Fruit fly (Drosophila melanogaster) whole organism, prepupa: ENCODE data around the gene CG14120.
A peak's percentile ranks its signal among the peaks of the same experiment; 100 is the strongest.

Experiments used
- Blimp-1 ChIP-seq: fragments of 200-800 bp; sonication (Bioruptor generic); optimal IDR thresholded peaks from 3 replicates; lab custom pipeline; 2017; ENCODE audit warnings: missing biosample characterization, missing genetic modification characterization, mild to moderate bottlenecking, moderate library complexity, missing genetic modification reagents
- CG10631 ChIP-seq: fragments of 200-800 bp; sonication (Bioruptor generic); optimal IDR thresholded peaks from 2 replicates; lab custom pipeline; 2016; ENCODE audit warnings: missing biosample characterization, missing genetic modification characterization
- CG11294 ChIP-seq: fragments of 200-800 bp; sonication (Bioruptor generic); IDR thresholded peaks from 2 replicates; pipeline ENCODE4 v1.3.6; 2022; ENCODE audit warnings: missing biosample characterization, missing genetic modification characterization
- CG11762 ChIP-seq: fragments of 200-800 bp; sonication (Bioruptor generic); optimal IDR thresholded peaks from 3 replicates; lab custom pipeline; 2016; ENCODE audit warnings: missing biosample characterization, missing genetic modification characterization; ENCODE audit not compliant: insufficient read depth
- CG15336 ChIP-seq: fragments of 200-800 bp; sonication (Bioruptor generic); IDR thresholded peaks from 2 replicates; pipeline ENCODE4 v1.3.6; 2022; ENCODE audit warnings: missing biosample characterization, missing genetic modification characterization
- CG1621 ChIP-seq: fragments of 200-800 bp; sonication (Bioruptor generic); optimal IDR thresholded peaks from 3 replicates; lab custom pipeline; 2018; ENCODE audit warnings: missing biosample characterization, mild to moderate bottlenecking, missing genetic modification characterization
- CG16779 ChIP-seq: fragments of 200-800 bp; sonication (Bioruptor generic); optimal IDR thresholded peaks from 3 replicates; lab custom pipeline; 2017; ENCODE audit warnings: missing biosample characterization, mild to moderate bottlenecking, missing genetic modification characterization
- CG3032 ChIP-seq: fragments of 200-800 bp; optimal IDR thresholded peaks from 2 replicates; lab custom pipeline; 2019; ENCODE audit warnings: missing biosample characterization, mild to moderate bottlenecking, missing genetic modification characterization, moderate library complexity
- CG31627 ChIP-seq: fragments of 200-800 bp; sonication (Bioruptor generic); optimal IDR thresholded peaks from 3 replicates; lab custom pipeline; 2016; ENCODE audit warnings: missing biosample characterization, missing genetic modification characterization
- CG3919 ChIP-seq: fragments of 200-800 bp; sonication (Bioruptor generic); optimal IDR thresholded peaks from 3 replicates; lab custom pipeline; 2016; ENCODE audit warnings: missing biosample characterization, missing genetic modification characterization
- CG4318 ChIP-seq: fragments of 200-800 bp; sonication (Bioruptor generic); optimal IDR thresholded peaks from 3 replicates; lab custom pipeline; 2017; ENCODE audit warnings: missing biosample characterization, mild to moderate bottlenecking, missing genetic modification characterization
- CG6163 ChIP-seq: fragments of 200-800 bp; sonication (Bioruptor generic); IDR thresholded peaks from 3 replicates; pipeline ENCODE4 v1.3.6; 2022; ENCODE audit warnings: missing biosample characterization, missing genetic modification characterization
- CG6792 ChIP-seq: fragments of 200-800 bp; sonication (Bioruptor generic); optimal IDR thresholded peaks from 3 replicates; lab custom pipeline; 2016; ENCODE audit warnings: missing biosample characterization, missing genetic modification characterization
- CG6808 ChIP-seq: fragments of 200-800 bp; sonication (Bioruptor generic); optimal IDR thresholded peaks from 3 replicates; lab custom pipeline; 2017; ENCODE audit warnings: missing biosample characterization, missing genetic modification characterization, mild to moderate bottlenecking, moderate library complexity, missing genetic modification reagents
- CG6854 ChIP-seq: fragments of 200-800 bp; sonication (Bioruptor generic); optimal IDR thresholded peaks from 2 replicates; lab custom pipeline; 2017; ENCODE audit warnings: missing biosample characterization, mild to moderate bottlenecking, missing genetic modification characterization
- CG7368 ChIP-seq: fragments of 200-800 bp; sonication (Bioruptor generic); optimal IDR thresholded peaks from 3 replicates; lab custom pipeline; 2016; ENCODE audit warnings: missing biosample characterization, missing genetic modification characterization
- CG8119 ChIP-seq: fragments of 200-800 bp; sonication (Bioruptor generic); IDR thresholded peaks from 3 replicates; pipeline ENCODE4 v1.3.6; 2022; ENCODE audit warnings: missing biosample characterization, missing genetic modification characterization
- CG8319 ChIP-seq: fragments of 200-800 bp; sonication (Bioruptor generic); optimal IDR thresholded peaks from 3 replicates; lab custom pipeline; 2016; ENCODE audit warnings: missing biosample characterization, missing genetic modification characterization
- CG8632 ChIP-seq: fragments of 200-800 bp; sonication (Bioruptor generic); optimal IDR thresholded peaks from 3 replicates; lab custom pipeline; 2016; ENCODE audit warnings: missing biosample characterization, missing genetic modification characterization
- CG9139 ChIP-seq: fragments of 200-800 bp; sonication (Bioruptor generic); optimal IDR thresholded peaks from 3 replicates; lab custom pipeline; 2017; ENCODE audit warnings: missing biosample characterization, mild to moderate bottlenecking, missing genetic modification characterization
- Eip75B ChIP-seq: fragments of 200-800 bp; sonication (Bioruptor generic); optimal IDR thresholded peaks from 3 replicates; lab custom pipeline; 2016; ENCODE audit warnings: missing biosample characterization, missing genetic modification characterization
- Eip78C ChIP-seq: fragments of 200-800 bp; sonication (Bioruptor generic); peaks from one replicate; lab custom pipeline; 2016; ENCODE audit warnings: missing biosample characterization, missing genetic modification characterization
- Eip93F ChIP-seq: fragments of 200-800 bp; sonication (Bioruptor generic); optimal IDR thresholded peaks from 2 replicates; lab custom pipeline; 2016; ENCODE audit warnings: missing biosample characterization, mild to moderate bottlenecking, missing genetic modification characterization
- Ets21C ChIP-seq: fragments of 200-800 bp; sonication (Bioruptor generic); optimal IDR thresholded peaks from 3 replicates; lab custom pipeline; 2016; ENCODE audit warnings: missing biosample characterization, missing genetic modification characterization
- Ets96B ChIP-seq: fragments of 200-800 bp; optimal IDR thresholded peaks from 2 replicates; lab custom pipeline; 2019; ENCODE audit warnings: missing biosample characterization, mild to moderate bottlenecking, missing genetic modification characterization, moderate library complexity
- Hr38 ChIP-seq: sonication (Bioruptor generic); optimal IDR thresholded peaks from 2 replicates; lab custom pipeline; 2016; ENCODE audit warnings: missing biosample characterization, missing genetic modification characterization
- Hr39 ChIP-seq: fragments of 200-800 bp; sonication (Bioruptor generic); optimal IDR thresholded peaks from 2 replicates; lab custom pipeline; 2016; ENCODE audit warnings: missing biosample characterization, missing genetic modification characterization
- Met ChIP-seq: fragments of 200-800 bp; sonication (Bioruptor generic); optimal IDR thresholded peaks from 3 replicates; lab custom pipeline; 2016; ENCODE audit warnings: missing biosample characterization, missing genetic modification characterization
- OdsH ChIP-seq: fragments of 200-800 bp; sonication (Bioruptor generic); optimal IDR thresholded peaks from 3 replicates; lab custom pipeline; 2016; ENCODE audit warnings: missing biosample characterization, missing genetic modification characterization
- Smox ChIP-seq: fragments of 200-800 bp; sonication (Bioruptor generic); optimal IDR thresholded peaks from 3 replicates; lab custom pipeline; 2016; ENCODE audit warnings: missing biosample characterization, missing genetic modification characterization
- Sox102F ChIP-seq: fragments of 200-800 bp; sonication (Bioruptor generic); optimal IDR thresholded peaks from 2 replicates; lab custom pipeline; 2016; ENCODE audit warnings: missing biosample characterization, mild to moderate bottlenecking, missing genetic modification characterization
- Sox15 ChIP-seq: fragments of 200-800 bp; sonication (Bioruptor generic); optimal IDR thresholded peaks from 3 replicates; lab custom pipeline; 2016; ENCODE audit warnings: missing biosample characterization, missing genetic modification characterization
- achi ChIP-seq: fragments of 200-800 bp; sonication (Bioruptor generic); optimal IDR thresholded peaks from 3 replicates; lab custom pipeline; 2016; ENCODE audit warnings: missing biosample characterization, missing genetic modification characterization
- acj6 ChIP-seq: fragments of 200-800 bp; sonication (Bioruptor generic); optimal IDR thresholded peaks from 3 replicates; lab custom pipeline; 2016; ENCODE audit warnings: missing biosample characterization, missing genetic modification characterization
- cyc ChIP-seq: fragments of 200-800 bp; sonication (Bioruptor generic); optimal IDR thresholded peaks from 3 replicates; lab custom pipeline; 2016; ENCODE audit warnings: missing biosample characterization, missing genetic modification characterization
- dac ChIP-seq: fragments of 200-800 bp; sonication (Bioruptor generic); optimal IDR thresholded peaks from 2 replicates; lab custom pipeline; 2017; ENCODE audit warnings: missing biosample characterization, mild to moderate bottlenecking, missing genetic modification characterization
- dsx ChIP-seq: fragments of 200-800 bp; optimal IDR thresholded peaks from 3 replicates; lab custom pipeline; 2019; ENCODE audit warnings: missing biosample characterization, mild to moderate bottlenecking, missing genetic modification characterization, moderate library complexity; ENCODE audit not compliant: poor library complexity, severe bottlenecking
- eg ChIP-seq: fragments of 200-800 bp; sonication (Bioruptor generic); IDR thresholded peaks from 3 replicates; pipeline ENCODE4 v1.3.6; 2022; ENCODE audit warnings: missing biosample characterization, missing genetic modification characterization
- esn ChIP-seq: fragments of 200-800 bp; sonication (Bioruptor generic); optimal IDR thresholded peaks from 2 replicates; lab custom pipeline; 2016; ENCODE audit warnings: missing biosample characterization, mild to moderate bottlenecking, missing genetic modification characterization, moderate library complexity
- fd59A ChIP-seq: fragments of 200-800 bp; sonication (Bioruptor generic); optimal IDR thresholded peaks from 2 replicates; lab custom pipeline; 2017; ENCODE audit warnings: missing biosample characterization, mild to moderate bottlenecking, missing genetic modification characterization, missing genetic modification reagents
- fd85E ChIP-seq: fragments of 200-800 bp; sonication (Bioruptor generic); optimal IDR thresholded peaks from 3 replicates; lab custom pipeline; 2016; ENCODE audit warnings: missing biosample characterization, missing genetic modification characterization
- fkh ChIP-seq: fragments of 200-800 bp; sonication (Bioruptor generic); optimal IDR thresholded peaks from 3 replicates; lab custom pipeline; 2017; ENCODE audit warnings: missing biosample characterization, mild to moderate bottlenecking, missing genetic modification characterization, moderate library complexity
- lz ChIP-seq: fragments of 200-800 bp; sonication (Bioruptor generic); optimal IDR thresholded peaks from 3 replicates; lab custom pipeline; 2016; ENCODE audit warnings: missing biosample characterization, missing genetic modification characterization
- net ChIP-seq: fragments of 200-800 bp; sonication (Bioruptor generic); optimal IDR thresholded peaks from 3 replicates; lab custom pipeline; 2016; ENCODE audit warnings: missing biosample characterization, missing genetic modification characterization
- pdm3 ChIP-seq: fragments of 200-800 bp; sonication (Bioruptor generic); optimal IDR thresholded peaks from 3 replicates; lab custom pipeline; 2016; ENCODE audit warnings: missing biosample characterization, missing genetic modification characterization
- salr ChIP-seq, 2 experiments: fragments of 200-800 bp; sonication (Bioruptor generic); optimal IDR thresholded peaks; 3 replicates each; lab custom pipeline; 2016 to 2018; ENCODE audit warnings: missing biosample characterization in 2 of 2, missing genetic modification characterization in 2 of 2, mild to moderate bottlenecking in 1 of 2
- spab ChIP-seq: fragments of 200-800 bp; sonication (Bioruptor generic); optimal IDR thresholded peaks from 2 replicates; lab custom pipeline; 2017; ENCODE audit warnings: missing biosample characterization, mild to moderate bottlenecking, missing genetic modification characterization, missing genetic modification reagents
- ss ChIP-seq, 2 experiments: fragments of 200-800 bp; sonication (Bioruptor generic); optimal IDR thresholded peaks; 2 replicates in 1 of 2; 3 replicates in 1 of 2; lab custom pipeline; 2017 to 2018; ENCODE audit warnings: mild to moderate bottlenecking in 2 of 2, missing biosample characterization in 2 of 2, missing genetic modification characterization in 2 of 2, moderate library complexity in 1 of 2
- svp ChIP-seq: fragments of 200-800 bp; sonication (Bioruptor generic); peaks from one replicate; lab custom pipeline; 2016; ENCODE audit warnings: missing biosample characterization, missing genetic modification characterization
- topi ChIP-seq: fragments of 200-800 bp; sonication (Bioruptor generic); optimal IDR thresholded peaks from 3 replicates; lab custom pipeline; 2016; ENCODE audit warnings: missing biosample characterization, missing genetic modification characterization

The CG14120 gene

DNA sequence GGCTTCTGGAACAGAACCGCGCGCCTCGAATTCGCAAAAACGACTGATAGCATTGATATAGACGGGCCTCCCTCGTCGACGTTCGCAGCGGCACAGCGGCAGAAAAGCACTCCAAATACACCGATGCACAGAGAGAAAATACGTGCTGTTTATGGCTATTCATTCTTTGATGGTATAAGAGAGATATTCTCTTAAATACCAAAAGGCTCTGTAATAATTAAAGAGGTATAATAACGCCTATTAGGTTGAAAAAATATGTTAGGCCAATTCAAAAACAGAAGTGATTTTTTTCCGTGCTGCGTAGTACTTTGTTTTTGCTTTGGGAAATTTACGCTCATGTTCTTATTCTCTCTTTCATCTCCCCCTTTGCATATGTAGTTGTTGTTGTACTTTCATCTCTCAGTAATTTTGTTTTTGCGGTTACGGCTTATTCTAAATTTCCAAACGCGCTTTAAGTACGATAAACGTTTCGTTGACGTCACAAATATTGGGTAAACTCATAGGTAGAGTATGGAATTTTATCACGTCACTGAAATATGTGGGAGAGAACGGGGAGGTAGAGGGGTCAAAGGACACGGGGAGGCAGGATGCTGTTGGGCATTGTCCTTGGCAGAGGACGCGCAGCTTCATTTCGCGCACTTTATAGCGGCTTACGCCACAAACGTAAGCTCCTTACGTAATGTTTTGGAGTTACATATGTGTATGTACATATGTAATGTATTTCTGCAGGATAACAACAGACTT is 41.6 kb upstream of the CG14120 start, which contains the start of gene nebu:
nebu (minus strand) TSS at position 51 of the 744 bp plus-strand sequence.
- TF ChIP-seq CG6792 (peak; percentile 99), fd59A (peak; percentile 96), Ets96B (tag; lab: Kevin White, UChicago) (peak; percentile 97), CG6808 (GFP tag; lab: Kevin White, UChicago) (peak; percentile 95), CG8119 (GFP tag; lab: Robert Waterston, UW) (peak; percentile 97), CG4318 (GFP tag; lab: Kevin White, UChicago) (peak; percentile 95), dsx (peak; percentile 98), topi (GFP tag; lab: Kevin White, UChicago) (peak; percentile 99), pdm3 (GFP tag; lab: Kevin White, UChicago) (peak; percentile 98), Eip78C (GFP tag; lab: Kevin White, UChicago) (peak; percentile 100), CG3919 (peak; percentile 99), CG8319 (GFP tag; lab: Kevin White, UChicago) (peak; percentile 98), Ets21C (peak; percentile 99), CG15336 (GFP tag; lab: Robert Waterston, UW) (peak; percentile 97), CG10631 (GFP tag; lab: Kevin White, UChicago) (peak; percentile 98), CG6163 (GFP tag; lab: Robert Waterston, UW) (peak; percentile 99), lz (GFP tag; lab: Kevin White, UChicago) (peak; percentile 99), Met (GFP tag; lab: Kevin White, UChicago) (peak; percentile 99), Eip75B (peak; percentile 99), esn (GFP tag; lab: Kevin White, UChicago) (peak; percentile 99), fkh (GFP tag; lab: Kevin White, UChicago) (peak; percentile 81), CG9139 (GFP tag; lab: Kevin White, UChicago) (peak; percentile 91), Blimp-1 (GFP tag; lab: Kevin White, UChicago) (peak; percentile 95), cyc (GFP tag; lab: Kevin White, UChicago) (peak; percentile 99), CG7368 (GFP tag; lab: Kevin White, UChicago) (peak; percentile 98), spab (GFP tag; lab: Kevin White, UChicago) (peak; percentile 96), CG3032 (tag; lab: Kevin White, UChicago) (peak; percentile 96), ss (GFP tag; optimal IDR thresholded peaks at IDR 0.05; lab: Kevin White, UChicago) (peak; percentile 95 to 97), Sox15 (GFP tag; lab: Kevin White, UChicago) (peak; percentile 98), salr (GFP tag; optimal IDR thresholded peaks at IDR 0.05; lab: Kevin White, UChicago) (peak; percentile 95 to 96), CG11294 (peak; percentile 97), CG6854 (peak; percentile 98), Smox (GFP tag; lab: Kevin White, UChicago) (peak; percentile 99), Eip93F (GFP tag; lab: Kevin White, UChicago) (peak; percentile 97), CG16779 (tag; lab: Kevin White, UChicago) (peak; percentile 93), eg (peak; percentile 98), fd85E (peak; percentile 96), svp (GFP tag; lab: Kevin White, UChicago) (peak; percentile 100), Sox102F (GFP tag; lab: Kevin White, UChicago) (peak; percentile 99), achi (GFP tag; lab: Kevin White, UChicago) (peak; percentile 98), CG11762 (peak; percentile 98), CG8632 (GFP tag; lab: Kevin White, UChicago) (peak; percentile 98), CG31627 (GFP tag; lab: Kevin White, UChicago) (peak; percentile 99), dac (GFP tag; lab: Kevin White, UChicago) (peak; percentile 90), OdsH (GFP tag; lab: Kevin White, UChicago) (peak; percentile 99), CG1621 (tag; lab: Kevin White, UChicago) (peak; percentile 97), acj6 (peak; percentile 99), Hr39 (peak; percentile 99), Hr38 (GFP tag; lab: Kevin White, UChicago) (peak; percentile 61), net (GFP tag; lab: Kevin White, UChicago) (peak; percentile 99)
